Worm (Caenorhabditis elegans) whole organism, mixed stage, embryonic: ENCODE data around the gene psf-1.

ENCODE experiments used
- M03D4.4 ChIP-seq: sonication (generic microtip); optimal IDR thresholded peaks from 2 replicates; lab custom pipeline; 2017; ENCODE audit warnings: mild to moderate bottlenecking, missing genetic modification characterization, missing compliant biosample characterization
- bed-3 ChIP-seq: fragments of 200-800 bp; sonication (Bioruptor generic); optimal IDR thresholded peaks from 3 replicates; lab custom pipeline; 2018; ENCODE audit warnings: mild to moderate bottlenecking, missing genetic modification characterization, moderate library complexity, missing compliant biosample characterization
- blmp-1 ChIP-seq: fragments of 150-350 bp; optimal IDR thresholded peaks from 2 replicates; lab custom pipeline; 2014; ENCODE audit warnings: missing biosample characterization, missing genetic modification characterization
- ceh-39 ChIP-seq: fragments of 150-350 bp; optimal IDR thresholded peaks from 2 replicates; lab custom pipeline; 2014; ENCODE audit warnings: missing biosample characterization, missing genetic modification characterization
- ceh-43 ChIP-seq: fragments of 200-800 bp; sonication (Bioruptor generic); optimal IDR thresholded peaks from 2 replicates; lab custom pipeline; 2018; ENCODE audit warnings: mild to moderate bottlenecking, missing genetic modification characterization, moderate library complexity, missing compliant biosample characterization
- ceh-83 ChIP-seq: fragments of 200-800 bp; sonication (Bioruptor generic); optimal IDR thresholded peaks from 2 replicates; lab custom pipeline; 2018; ENCODE audit warnings: mild to moderate bottlenecking, missing genetic modification characterization, missing compliant biosample characterization
- ces-1 ChIP-seq: fragments of 150-350 bp; optimal IDR thresholded peaks from 2 replicates; lab custom pipeline; 2014; ENCODE audit warnings: missing biosample characterization, missing genetic modification reagents, missing genetic modification characterization
- cnd-1 ChIP-seq: fragments of 200-800 bp; sonication (Bioruptor generic); optimal IDR thresholded peaks from 2 replicates; lab custom pipeline; 2018; ENCODE audit warnings: mild to moderate bottlenecking, missing genetic modification characterization, missing compliant biosample characterization
- drap-1 ChIP-seq: fragments of 200-800 bp; sonication (Bioruptor generic); optimal IDR thresholded peaks from 3 replicates; lab custom pipeline; 2018; ENCODE audit warnings: mild to moderate bottlenecking, missing genetic modification characterization, missing compliant biosample characterization
- elt-1 ChIP-seq: sonication (generic microtip); optimal IDR thresholded peaks from 2 replicates; lab custom pipeline; 2017; ENCODE audit warnings: missing genetic modification characterization, mild to moderate bottlenecking, missing compliant biosample characterization, antibody characterized with exemption, moderate library complexity, borderline replicate concordance; ENCODE audit not compliant: insufficient read depth
- elt-3 ChIP-seq: fragments of 150-350 bp; optimal IDR thresholded peaks from 2 replicates; lab custom pipeline; 2014; ENCODE audit warnings: missing biosample characterization, missing genetic modification characterization
- flh-1 ChIP-seq: fragments of 200-800 bp; sonication (Bioruptor generic); optimal IDR thresholded peaks from 2 replicates; lab custom pipeline; 2018; ENCODE audit warnings: mild to moderate bottlenecking, missing genetic modification characterization, moderate library complexity, missing compliant biosample characterization
- ham-2 ChIP-seq: fragments of 200-800 bp; sonication (Bioruptor generic); optimal IDR thresholded peaks from 2 replicates; lab custom pipeline; 2018; ENCODE audit warnings: mild to moderate bottlenecking, missing genetic modification characterization, missing compliant biosample characterization
- hlh-1 ChIP-seq: fragments of 150-350 bp; optimal IDR thresholded peaks from 2 replicates; lab custom pipeline; 2014; ENCODE audit warnings: missing biosample characterization, missing genetic modification reagents, missing genetic modification characterization
- lin-13 ChIP-seq: fragments of 150-350 bp; optimal IDR thresholded peaks from 2 replicates; lab custom pipeline; 2014; ENCODE audit warnings: missing biosample characterization, missing genetic modification characterization
- lin-32 ChIP-seq: fragments of 200-800 bp; sonication (Bioruptor generic); optimal IDR thresholded peaks from 2 replicates; lab custom pipeline; 2018; ENCODE audit warnings: mild to moderate bottlenecking, missing genetic modification characterization, missing compliant biosample characterization
- lsy-2 ChIP-seq: fragments of 150-350 bp; optimal IDR thresholded peaks from 2 replicates; lab custom pipeline; 2014; ENCODE audit warnings: missing biosample characterization, missing genetic modification characterization
- mab-5 ChIP-seq: fragments of 150-350 bp; optimal IDR thresholded peaks from 2 replicates; lab custom pipeline; 2014; ENCODE audit warnings: missing biosample characterization, missing genetic modification characterization
- mep-1 ChIP-seq: fragments of 150-350 bp; optimal IDR thresholded peaks from 2 replicates; lab custom pipeline; 2017; ENCODE audit warnings: missing biosample characterization, missing genetic modification reagents, missing genetic modification characterization, inconsistent platforms
- mls-2 ChIP-seq: sonication (generic microtip); optimal IDR thresholded peaks from 2 replicates; lab custom pipeline; 2016; ENCODE audit warnings: mild to moderate bottlenecking, missing genetic modification characterization, moderate library complexity, missing compliant biosample characterization
- nhr-12 ChIP-seq: fragments of 150-350 bp; optimal IDR thresholded peaks from 2 replicates; lab custom pipeline; 2014; ENCODE audit warnings: missing biosample characterization, missing genetic modification characterization
- nhr-2 ChIP-seq: fragments of 150-350 bp; optimal IDR thresholded peaks from 2 replicates; lab custom pipeline; 2014; ENCODE audit warnings: missing biosample characterization, missing genetic modification characterization
- nhr-237 ChIP-seq: fragments of 150-350 bp; optimal IDR thresholded peaks from 2 replicates; lab custom pipeline; 2014; ENCODE audit warnings: missing biosample characterization, missing genetic modification characterization
- nhr-28 ChIP-seq: fragments of 150-350 bp; optimal IDR thresholded peaks from 2 replicates; lab custom pipeline; 2014; ENCODE audit warnings: missing biosample characterization, missing genetic modification characterization
- nhr-76 ChIP-seq: sonication (generic microtip); optimal IDR thresholded peaks from 2 replicates; lab custom pipeline; 2017; ENCODE audit warnings: missing biosample characterization, missing genetic modification characterization
- sem-2 ChIP-seq: fragments of 200-800 bp; sonication (Bioruptor generic); optimal IDR thresholded peaks from 2 replicates; lab custom pipeline; 2018; ENCODE audit warnings: mild to moderate bottlenecking, missing genetic modification characterization, missing compliant biosample characterization
- sptf-1 ChIP-seq: sonication (generic microtip); optimal IDR thresholded peaks from 2 replicates; lab custom pipeline; 2017; ENCODE audit warnings: mild to moderate bottlenecking, missing genetic modification characterization, moderate library complexity, missing compliant biosample characterization
- unc-39 ChIP-seq: fragments of 150-350 bp; optimal IDR thresholded peaks from 2 replicates; lab custom pipeline; 2014; ENCODE audit warnings: missing biosample characterization, missing genetic modification characterization
- zip-8 ChIP-seq: fragments of 150-350 bp; optimal IDR thresholded peaks from 2 replicates; lab custom pipeline; 2014; ENCODE audit warnings: missing biosample characterization, missing genetic modification characterization
- ztf-11 ChIP-seq: fragments of 150-350 bp; optimal IDR thresholded peaks from 2 replicates; lab custom pipeline; 2014; ENCODE audit warnings: missing biosample characterization, missing genetic modification characterization

The psf-1 gene

DNA sequence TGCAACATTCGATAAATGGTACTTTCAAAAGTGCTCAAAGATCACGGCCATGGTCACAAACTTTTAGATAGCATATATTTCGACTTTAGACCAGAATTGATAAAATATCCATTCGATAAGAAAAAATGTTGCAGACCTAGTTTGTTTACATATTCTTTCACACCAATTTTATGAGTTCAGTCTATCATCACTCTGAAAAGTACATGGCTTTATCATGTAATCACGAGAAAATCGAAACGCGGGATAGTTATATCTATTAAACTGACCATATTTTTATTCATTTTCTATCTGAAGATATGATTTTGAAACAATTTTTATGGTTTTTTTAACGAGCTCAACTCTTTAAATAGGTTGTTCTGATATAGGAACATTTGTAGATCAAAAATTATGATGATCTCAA is 37.0 kb upstream of the psf-1 start, which contains the start of gene pho-11:
pho-11 (plus strand) TSS at position 374 of the 400 bp plus-strand sequence.
- TF ChIP-seq sptf-1 (tag; lab: Kevin White, UChicago) = no peak
- TF ChIP-seq hlh-1 (tag; lab: Kevin White, UChicago) = no peak

DNA sequence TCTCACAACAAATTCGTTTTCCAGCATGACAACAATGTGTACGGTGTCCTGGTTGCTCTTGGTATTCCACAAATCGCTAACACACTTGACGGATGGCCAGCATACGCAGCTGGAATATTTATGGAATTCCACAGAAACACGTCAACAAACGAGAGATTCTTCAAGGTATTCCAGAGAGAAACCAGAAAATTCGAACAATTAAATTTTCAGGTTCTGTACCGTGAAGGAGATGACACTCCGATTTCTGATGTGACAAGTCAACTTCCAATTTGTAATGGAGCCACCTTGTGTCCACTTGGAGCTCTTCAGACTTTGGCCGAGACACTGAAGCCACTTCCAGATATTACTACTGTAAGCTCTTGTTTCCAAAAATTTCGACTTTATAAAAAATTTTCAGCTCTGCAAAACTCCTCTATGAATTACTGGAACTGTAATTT is 34.5 kb upstream of the psf-1 start:
- TF ChIP-seq lin-13 (no peak), cnd-1 (tag; lab: Kevin White, UChicago) (no peak), zip-8 (tag; lab: Kevin White, UChicago) (no peak), mep-1 (tag; lab: Kevin White, UChicago) (no peak), nhr-12 (no peak), bed-3 (no peak), blmp-1 (tag; lab: Kevin White, UChicago) (no peak), nhr-76 (no peak), sem-2 (GFP tag; lab: Kevin White, UChicago) (no peak), ztf-11 (tag; lab: Kevin White, UChicago) (no peak), elt-1 (tag; lab: Kevin White, UChicago) (no peak), nhr-237 (tag; lab: Kevin White, UChicago) (no peak), nhr-28 (no peak), drap-1 (GFP tag; lab: Kevin White, UChicago) (no peak), sptf-1 (tag; lab: Kevin White, UChicago) (no peak), ceh-83 (GFP tag; lab: Kevin White, UChicago) (no peak)

DNA sequence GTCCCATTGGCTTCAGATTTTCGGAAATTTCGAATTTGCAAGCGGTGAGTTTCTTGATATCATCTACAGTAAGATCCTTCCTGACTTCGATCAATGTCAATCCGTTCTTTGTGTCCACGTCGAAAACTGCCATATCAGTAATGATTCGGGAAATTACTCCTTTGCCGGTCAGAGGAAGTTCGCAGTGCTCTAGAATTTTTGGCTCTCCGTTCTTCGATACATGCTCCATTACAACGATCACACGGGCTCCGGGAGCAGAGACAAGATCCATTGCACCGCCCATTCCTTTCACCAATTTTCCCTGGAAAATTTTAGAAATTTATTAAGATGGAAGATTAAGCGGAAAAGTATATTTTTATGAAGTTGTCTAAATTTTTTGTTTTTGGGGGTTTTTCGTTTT is 33.9 kb upstream of the psf-1 start:
- TF ChIP-seq M03D4.4 (tag; lab: Kevin White, UChicago) (no peak), nhr-237 (tag; lab: Kevin White, UChicago) (no peak), elt-1 (tag; lab: Kevin White, UChicago) (no peak), zip-8 (tag; lab: Kevin White, UChicago) (no peak), mep-1 (tag; lab: Kevin White, UChicago) (no peak), ham-2 (no peak), lin-13 (no peak), mls-2 (tag; lab: Kevin White, UChicago) (no peak), nhr-28 (no peak), blmp-1 (tag; lab: Kevin White, UChicago) (no peak), ceh-83 (GFP tag; lab: Kevin White, UChicago) (no peak), ceh-39 (tag; lab: Kevin White, UChicago) (no peak), nhr-76 (no peak), ceh-43 (GFP tag; lab: Kevin White, UChicago) (no peak), drap-1 (GFP tag; lab: Kevin White, UChicago) (no peak), lin-32 (GFP tag; lab: Kevin White, UChicago) (no peak), unc-39 (tag; lab: Kevin White, UChicago) (no peak), nhr-2 (tag; lab: Kevin White, UChicago) (no peak), lsy-2 (no peak), ces-1 (GFP tag; lab: Kevin White, UChicago) (no peak)

DNA sequence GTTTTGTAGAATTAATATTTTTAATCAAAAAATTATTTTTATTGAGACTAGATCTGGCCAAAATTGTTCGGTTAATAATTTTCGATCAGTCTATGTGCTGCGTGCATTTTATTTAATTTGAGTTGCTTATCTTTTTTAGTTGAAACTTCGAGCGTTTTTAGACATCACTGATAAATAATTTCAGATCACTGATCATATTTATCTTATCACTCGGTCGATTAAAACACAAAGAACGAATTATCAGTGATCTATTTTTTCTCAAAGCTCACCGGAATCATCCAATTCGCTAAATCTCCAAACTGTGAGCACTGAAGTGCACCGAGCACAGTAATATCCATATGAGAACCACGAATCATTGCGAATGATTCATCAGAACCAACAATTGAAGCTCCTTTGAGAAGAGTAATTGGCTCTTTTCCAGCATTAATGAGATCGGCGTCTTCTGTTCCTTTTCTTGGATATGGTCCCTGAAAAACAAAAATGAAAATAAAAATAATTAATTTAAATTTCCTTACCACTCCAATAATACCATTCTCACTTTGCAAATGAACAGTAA is 33.4 kb upstream of the psf-1 start:
- TF ChIP-seq ham-2 (no peak), mab-5 (tag; lab: Kevin White, UChicago) (no peak), lsy-2 (no peak), ceh-43 (GFP tag; lab: Kevin White, UChicago) (no peak), flh-1 (GFP tag; lab: Kevin White, UChicago) (no peak), nhr-28 (no peak), ztf-11 (tag; lab: Kevin White, UChicago) (no peak), elt-1 (tag; lab: Kevin White, UChicago) (no peak), elt-3 (no peak), M03D4.4 (tag; lab: Kevin White, UChicago) (no peak), ceh-39 (tag; lab: Kevin White, UChicago) (no peak), hlh-1 (tag; lab: Kevin White, UChicago) (no peak)

DNA sequence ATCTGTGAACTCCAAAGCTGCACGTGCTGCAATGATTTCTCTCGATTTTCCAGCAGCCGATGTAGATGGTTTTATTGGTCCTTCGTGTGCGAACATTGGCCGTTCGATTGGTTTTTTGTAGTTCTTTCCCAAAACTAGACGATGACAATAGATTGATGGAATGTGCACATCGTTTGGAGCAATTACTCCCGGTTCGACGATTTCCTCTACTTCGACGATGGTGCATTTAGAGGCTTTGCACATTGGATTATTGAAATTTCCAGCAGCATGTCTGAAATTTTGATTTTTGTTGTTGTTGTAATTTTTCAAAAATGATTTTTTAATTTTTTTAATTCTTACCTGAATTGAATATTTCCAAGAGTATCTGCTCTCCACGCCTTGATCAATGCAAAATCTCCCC is 32.8 kb upstream of the psf-1 start:
- TF ChIP-seq hlh-1 (tag; lab: Kevin White, UChicago) = no peak
